Fruit fly (Drosophila melanogaster): Measurements from ENCODE around the gene Rev1.
A peak's percentile ranks its signal among the peaks of the same experiment; 100 is the strongest.

The Rev1 gene

dm6 chr3L:685441-685804, 31.3 kb downstream of the Rev1 start, which contains the start of gene ebd1 (continued):
- TF ChIP-seq corto (GFP tag; optimal IDR thresholded peaks at IDR 0.05), result no peak
- TF ChIP-seq sug (tag; optimal IDR thresholded peaks at IDR 0.05), result peak; percentile 19
- TF ChIP-seq Blimp-1 (GFP tag; optimal IDR thresholded peaks at IDR 0.05), result peak; percentile 52
- TF ChIP-seq twi (tag; optimal IDR thresholded peaks at IDR 0.05), result peak; percentile 56
- peak; percentile 27 for TF ChIP-seq CG10267 (tag; optimal IDR thresholded peaks at IDR 0.05)
- TF ChIP-seq cg (GFP tag; optimal IDR thresholded peaks at IDR 0.05), result peak; percentile 94
- peak in 1 of 2 experiments; percentile 68 for TF ChIP-seq insv (GFP tag; optimal IDR thresholded peaks at IDR 0.05)
- peak; percentile 71 for TF ChIP-seq stwl (tag; optimal IDR thresholded peaks at IDR 0.05)
- TF ChIP-seq chinmo (GFP tag; IDR thresholded peaks at IDR 0.05; ENCODE audit: partially characterized antibody), result 0 out of 4 replicates have a peak, but pooled peaks have one; percentile 47
- peak; percentile 24 for TF ChIP-seq pzg (GFP tag; optimal IDR thresholded peaks at IDR 0.05)
- TF ChIP-seq Drgx (GFP tag; IDR thresholded peaks at IDR 0.05), result 0 out of 2 replicates have a peak, but pooled peaks have one; percentile 22
- TF ChIP-seq CG2712 (tag; optimal IDR thresholded peaks at IDR 0.05), result peak; percentile 24
- TF ChIP-seq CG12071 (GFP tag; optimal IDR thresholded peaks at IDR 0.05), result peak; percentile 2
- TF ChIP-seq CG2202 (tag; optimal IDR thresholded peaks at IDR 0.05), result no peak
- TF ChIP-seq ttk (GFP tag; IDR thresholded peaks at IDR 0.05), result peak; percentile 46; the same call in 1 of the 2 replicates
- peak; percentile 95 for TF ChIP-seq CG15479 (GFP tag; optimal IDR thresholded peaks at IDR 0.05)
- no peak for TF ChIP-seq CG11696 (GFP tag; IDR thresholded peaks at IDR 0.05)
- TF ChIP-seq CG34224 (GFP tag; IDR thresholded peaks at IDR 0.05; ENCODE audit: partially characterized antibody), result 0 out of 3 replicates have a peak, but pooled peaks have one; percentile 16
- 0 out of 2 replicates have a peak, but pooled peaks have one; percentile 34 for TF ChIP-seq CG13287 (GFP tag; IDR thresholded peaks at IDR 0.05; ENCODE audit: partially characterized antibody)
- TF ChIP-seq CG15269 (tag; optimal IDR thresholded peaks at IDR 0.05), result no peak
- TF ChIP-seq sr (GFP tag; IDR thresholded peaks at IDR 0.05), result 0 out of 3 replicates have a peak, but pooled peaks have one; percentile 3
- TF ChIP-seq GATAe (GFP tag; conservative IDR thresholded peaks at IDR 0.05), result 0 out of 2 replicates have a peak, but pooled peaks have one; percentile 7
- TF ChIP-seq ftz-f1 (GFP tag; optimal IDR thresholded peaks at IDR 0.05), result peak; percentile 43
- peak in 1 of 2 experiments; percentile 75 for TF ChIP-seq crp (GFP tag; optimal IDR thresholded peaks at IDR 0.05)
- peak; percentile 29 for TF ChIP-seq CG4707 (GFP tag; optimal IDR thresholded peaks at IDR 0.05)
- peak; percentile 53 for TF ChIP-seq Elba2 (GFP tag; optimal IDR thresholded peaks at IDR 0.05)
- peak; percentile 65 for TF ChIP-seq D (optimal IDR thresholded peaks at IDR 0.05)
- TF ChIP-seq D (GFP tag; optimal IDR thresholded peaks at IDR 0.05), result no peak
- TF ChIP-seq CG15514 (GFP tag; optimal IDR thresholded peaks at IDR 0.05), result peak; percentile 23
- peak; percentile 27 for TF ChIP-seq PHDP (tag; optimal IDR thresholded peaks at IDR 0.05)
- TF ChIP-seq Dip3 (GFP tag; optimal IDR thresholded peaks at IDR 0.05), result no peak

dm6 chr3L:687858-688257, 33.7 kb downstream of the Rev1 start, which contains the start of gene hiro:
TSS of gene hiro (minus strand) at chr3L:687958.
- TF ChIP-seq MTF-1 (GFP tag; optimal IDR thresholded peaks at IDR 0.05; ENCODE audit: borderline replicate concordance) (no peak), HLH54F (GFP tag; optimal IDR thresholded peaks at IDR 0.05) (no peak), cad (GFP tag; optimal IDR thresholded peaks at IDR 0.05) (no peak), chinmo (GFP tag; IDR thresholded peaks at IDR 0.05; ENCODE audit: partially characterized antibody) (0 out of 4 replicates have a peak, but pooled peaks have one; percentile 8), nerfin-2 (GFP tag; IDR thresholded peaks at IDR 0.05; ENCODE audit: partially characterized antibody) (no peak), CG30431 (GFP tag; optimal IDR thresholded peaks at IDR 0.05) (no peak), sd (tag; optimal IDR thresholded peaks at IDR 0.05) (peak; percentile 32), yki (optimal IDR thresholded peaks at IDR 0.05) (no peak), CG13287 (GFP tag; IDR thresholded peaks at IDR 0.05; ENCODE audit: partially characterized antibody) (no peak), sr (GFP tag; IDR thresholded peaks at IDR 0.05) (no peak)
